Worm (Caenorhabditis elegans): ENCODE measurements around the gene F54C9.9.

F54C9.9 gene

ce11 chrII:8599214-8599613 lies 21.4 kb downstream of the F54C9.9 start, which contains the start of gene F28C6.5:
Gene F28C6.5 (plus strand): TSS chrII:8599514.
- TF ChIP-seq unc-62 (GFP tag; optimal IDR thresholded peaks at IDR 0.05): no peak

DNA sequence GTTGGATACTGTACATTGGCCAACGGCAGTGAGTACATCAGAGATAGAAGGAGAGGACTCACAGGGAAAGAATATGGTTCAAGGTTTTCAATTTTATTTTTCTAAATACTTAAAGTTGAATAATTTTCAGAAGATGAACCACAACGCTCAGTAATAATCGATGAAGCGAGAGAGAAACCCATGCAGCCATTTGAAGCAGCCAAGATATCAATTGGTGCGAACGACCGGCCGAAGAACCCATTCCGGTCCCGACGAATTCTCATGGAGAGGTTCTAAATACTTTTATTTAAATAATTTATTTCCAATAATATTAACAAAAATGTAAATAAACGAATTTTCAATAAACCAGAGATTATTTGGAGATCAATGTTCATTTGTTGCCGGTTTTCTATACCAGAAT lies 22.3 kb downstream of the F54C9.9 start, which contains the start of gene pigg-1:
pigg-1 (minus strand) TSS at position 101 of the 400 bp plus-strand sequence.
- TF ChIP-seq unc-62 (GFP tag; optimal IDR thresholded peaks at IDR 0.05): no peak

- no peak for TF ChIP-seq unc-62 (GFP tag; optimal IDR thresholded peaks at IDR 0.05)
Measured at ce11 chrII:8602337-8602944, 24.6 kb downstream of the F54C9.9 start, which contains the start of the genes cpf-1 and rpl-26. Gene cpf-1 (minus strand): TSS chrII:8602440. Gene rpl-26 (plus strand): TSS chrII:8602785.

DNA sequence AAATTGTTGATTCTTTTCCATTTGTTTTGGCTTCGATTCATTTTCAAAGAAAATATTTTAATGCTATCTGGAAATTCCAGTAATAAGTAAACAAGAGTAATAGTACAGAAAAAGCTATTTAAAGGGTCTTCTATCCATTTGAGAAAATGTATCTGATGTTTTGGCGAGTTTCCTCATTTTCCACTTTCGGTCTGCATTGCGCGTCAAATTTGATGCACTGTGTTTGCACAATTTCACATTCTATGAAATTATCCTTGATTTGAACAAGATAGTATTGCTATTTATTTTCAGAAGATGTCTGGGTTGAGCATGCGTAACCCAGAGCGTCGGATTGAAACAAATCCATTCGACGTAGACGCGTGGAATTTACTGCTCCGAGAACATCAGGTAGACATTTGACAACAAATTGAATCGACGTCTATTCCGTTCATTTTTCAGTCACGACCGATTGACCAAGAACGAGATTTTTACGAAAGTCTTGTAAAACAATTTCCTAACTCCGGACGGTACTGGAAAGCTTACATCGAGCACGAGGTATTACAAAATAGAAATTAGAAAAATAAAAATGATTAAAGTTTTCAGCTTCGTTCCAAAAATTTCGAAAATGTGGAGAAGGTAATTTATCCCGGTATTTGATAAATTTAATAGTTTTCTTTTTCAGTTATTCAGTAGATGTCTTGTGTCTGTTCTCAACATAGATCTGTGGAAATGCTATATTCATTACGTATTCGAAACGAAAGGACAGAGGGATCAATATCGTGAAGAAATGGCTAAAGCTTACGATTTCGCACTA lies 25.9 kb downstream of the F54C9.9 start, which contains the start of gene suf-1:
suf-1 (plus strand) TSS at position 280 of the 793 bp plus-strand sequence.
- TF ChIP-seq unc-62 (GFP tag; optimal IDR thresholded peaks at IDR 0.05): no peak

- TF ChIP-seq unc-62 (GFP tag; optimal IDR thresholded peaks at IDR 0.05): no peak
Measured at ce11 chrII:8606549-8606948, 28.7 kb downstream of the F54C9.9 start, which contains the start of gene F28C6.8. Gene F28C6.8 (plus strand): TSS chrII:8606849.

- TF ChIP-seq unc-62 (GFP tag; optimal IDR thresholded peaks at IDR 0.05): no peak
Measured at ce11 chrII:8607662-8608061, 29.8 kb downstream of the F54C9.9 start, which contains the start of gene F28C6.10. Gene F28C6.10 (plus strand): TSS chrII:8607962.

ce11 chrII:8610085-8610484 lies 32.2 kb downstream of the F54C9.9 start, which contains the start of gene F28C6.9:
Gene F28C6.9 (minus strand): TSS chrII:8610185.
- no peak for TF ChIP-seq unc-62 (GFP tag; optimal IDR thresholded peaks at IDR 0.05)

DNA sequence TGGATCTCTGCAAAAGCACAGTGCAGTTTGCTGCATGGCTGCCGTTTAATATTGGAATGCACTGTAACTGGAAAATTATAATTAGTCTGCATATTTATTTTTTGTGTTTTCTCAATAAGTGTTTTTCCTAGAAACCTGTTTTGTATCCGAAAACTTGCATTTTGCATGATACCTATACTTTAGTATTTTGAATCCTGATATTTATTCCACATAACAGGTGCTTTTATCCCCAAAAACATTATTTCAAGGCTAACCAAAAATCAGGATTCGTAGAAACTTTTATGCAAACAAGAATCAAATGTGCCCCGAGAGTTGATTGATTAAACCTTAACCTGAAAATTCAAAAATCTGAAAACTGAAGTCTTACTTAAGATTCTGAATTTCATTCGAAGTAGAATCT lies 32.7 kb downstream of the F54C9.9 start:
- no peak for TF ChIP-seq unc-62 (GFP tag; optimal IDR thresholded peaks at IDR 0.05)

- no peak for TF ChIP-seq unc-62 (GFP tag; optimal IDR thresholded peaks at IDR 0.05)
Measured at ce11 chrII:8611330-8611729, 33.5 kb downstream of the F54C9.9 start.

DNA sequence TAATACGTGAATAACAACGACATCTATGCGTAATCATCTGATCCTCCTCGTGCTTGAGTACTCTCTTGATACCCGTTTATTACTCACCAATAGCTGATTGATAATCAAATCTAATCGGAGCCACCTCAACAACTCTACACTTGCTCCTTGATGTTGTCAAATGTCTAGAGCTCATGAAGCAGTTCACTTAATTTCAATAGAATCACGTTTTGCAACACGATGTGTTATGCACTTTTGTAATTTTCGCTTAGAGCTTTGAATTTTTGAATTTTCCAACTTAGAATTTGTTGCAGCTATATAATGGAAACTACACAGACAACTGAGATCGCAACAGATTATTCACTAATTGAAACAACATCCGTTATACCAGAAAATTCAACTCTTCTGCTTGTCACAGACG lies 34.6 kb downstream of the F54C9.9 start, which contains the start of gene T22C8.1:
T22C8.1 (plus strand) TSS at position 301 of the 400 bp plus-strand sequence.
- no peak for TF ChIP-seq unc-62 (GFP tag; optimal IDR thresholded peaks at IDR 0.05)

- no peak for TF ChIP-seq unc-62 (GFP tag; optimal IDR thresholded peaks at IDR 0.05)
Measured at ce11 chrII:8616155-8616554, 38.3 kb downstream of the F54C9.9 start.

ce11 chrII:8617516-8617915 lies 39.7 kb downstream of the F54C9.9 start, which contains the start of gene chhy-1:
Gene chhy-1 (minus strand): TSS chrII:8617616.
- TF ChIP-seq unc-62 (GFP tag; optimal IDR thresholded peaks at IDR 0.05): no peak

ce11 chrII:8621883-8622282 lies 44.0 kb downstream of the F54C9.9 start, which contains the start of gene T22C8.3:
Gene T22C8.3 (minus strand): TSS chrII:8621983.
- no peak for TF ChIP-seq unc-62 (GFP tag; optimal IDR thresholded peaks at IDR 0.05)

ce11 chrII:8623396-8623795 lies 45.5 kb downstream of the F54C9.9 start, which contains the start of gene T22C8.4:
Gene T22C8.4 (minus strand): TSS chrII:8623496.
- no peak for TF ChIP-seq unc-62 (GFP tag; optimal IDR thresholded peaks at IDR 0.05)

ce11 chrII:8625163-8625562 lies 47.3 kb downstream of the F54C9.9 start, which contains the start of gene sptf-2:
Gene sptf-2 (plus strand): TSS chrII:8625459.
- TF ChIP-seq unc-62 (GFP tag; optimal IDR thresholded peaks at IDR 0.05): no peak

DNA sequence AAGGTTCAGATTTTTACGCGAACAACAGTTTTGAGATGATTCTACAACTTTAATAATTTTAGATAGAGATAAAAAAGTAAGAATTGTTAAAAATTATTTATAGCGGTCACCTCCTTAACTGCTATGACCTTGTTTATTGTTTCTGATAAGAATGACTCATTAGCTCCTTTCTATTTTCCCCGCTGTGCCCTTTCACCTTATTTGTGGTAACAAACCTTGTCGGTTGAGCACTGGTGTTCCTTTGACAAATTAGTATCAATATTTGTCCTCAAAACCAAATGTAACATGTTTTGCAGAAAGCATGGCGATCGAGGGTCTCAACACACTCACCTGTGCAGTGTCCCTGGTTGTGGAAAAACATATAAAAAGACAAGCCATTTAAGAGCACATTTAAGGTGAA lies 48.7 kb downstream of the F54C9.9 start:
- TF ChIP-seq unc-62 (GFP tag; optimal IDR thresholded peaks at IDR 0.05): no peak
